Worm (Caenorhabditis elegans): ENCODE results near the gene eftu-2.
A peak's percentile ranks its signal among the peaks of the same experiment; 100 is the strongest.

The eftu-2 gene

DNA sequence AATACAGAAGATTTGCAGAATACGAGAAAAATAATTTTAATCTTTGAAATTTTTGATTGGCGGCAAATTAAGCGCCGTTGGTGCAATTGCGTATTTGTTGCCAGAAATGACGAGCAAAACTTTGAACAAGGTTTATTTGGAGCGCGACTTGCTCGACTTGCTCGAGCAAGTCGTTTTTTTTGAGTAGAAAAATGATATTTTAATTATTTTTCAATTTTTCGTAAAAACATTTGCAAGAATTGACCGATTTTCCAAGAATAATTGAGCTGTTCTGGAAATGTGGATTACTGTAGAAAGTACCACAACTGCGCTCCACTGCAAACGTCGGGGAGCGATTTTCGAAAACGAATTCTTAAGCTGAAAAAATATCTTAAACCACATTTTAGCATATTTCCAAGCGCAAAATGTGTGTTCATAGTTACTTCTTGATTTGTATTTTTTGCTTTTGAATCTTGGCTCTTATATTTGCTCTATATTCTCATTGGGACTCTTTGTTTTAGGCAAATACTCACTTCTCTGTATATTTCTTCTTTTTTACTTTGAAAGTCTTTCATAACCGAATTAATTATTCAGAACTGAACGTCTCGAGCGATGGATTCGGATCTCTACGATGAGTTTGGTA is at the start of gene eftu-2, which contains the start of gene gcna-1:
TSS of gene eftu-2 (plus strand) at position 572 of the 622 bp plus-strand sequence.
TSS of gene gcna-1 (minus strand) at position 96 of the 622 bp plus-strand sequence.
- peak; percentile 77 for TF ChIP-seq lin-38 (GFP tag; IDR thresholded peaks at IDR 0.05)
- peak in 1 of 2 experiments; percentile 92 for TF ChIP-seq lsy-2 (tag; optimal IDR thresholded peaks at IDR 0.05)
- TF ChIP-seq ZK546.5 (tag; optimal IDR thresholded peaks at IDR 0.05) = no peak
- peak; percentile 82 for TF ChIP-seq dpl-1 (GFP tag; optimal IDR thresholded peaks at IDR 0.05)
- TF ChIP-seq ceh-44 (GFP tag; IDR thresholded peaks at IDR 0.05) = no peak
- peak; percentile 3 for TF ChIP-seq rbr-2 (tag; optimal IDR thresholded peaks at IDR 0.05)

DNA sequence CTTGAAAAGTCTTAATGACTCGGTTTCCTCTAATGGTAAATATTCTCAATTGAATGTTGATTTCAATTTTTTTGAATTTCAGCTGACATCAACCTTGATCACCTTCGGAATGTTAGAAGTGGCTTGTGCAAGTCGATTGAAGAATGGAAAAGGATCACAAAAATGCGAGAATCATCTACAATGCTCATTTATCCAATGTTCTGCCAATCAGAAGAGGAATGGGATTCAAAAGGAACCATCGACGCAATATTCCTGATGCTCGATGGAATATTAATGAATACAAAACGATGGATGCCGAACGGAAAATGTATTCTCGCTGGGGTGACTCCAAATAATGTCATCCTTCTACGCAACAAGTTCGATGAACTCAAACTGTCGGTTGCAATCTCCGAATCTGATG is 47.8 kb upstream of the eftu-2 start:
- peak; percentile 96 for TF ChIP-seq aha-1 (tag)
- TF ChIP-seq gei-8 (GFP tag; optimal IDR thresholded peaks at IDR 0.05) = no peak

- TF ChIP-seq aly-2 (tag; optimal IDR thresholded peaks at IDR 0.05) (no peak), hlh-11 (tag; optimal IDR thresholded peaks at IDR 0.05) (peak; percentile 48), hlh-30 (tag; optimal IDR thresholded peaks at IDR 0.05; ENCODE audit: insufficient read depth) (peak; percentile 7), unc-62 (GFP tag; optimal IDR thresholded peaks at IDR 0.05 in 1 of 2) (peak in 1 of 2 experiments; percentile 63), unc-62 (tag; optimal IDR thresholded peaks at IDR 0.05) (no peak), mxl-3 (GFP tag; optimal IDR thresholded peaks at IDR 0.05) (peak; percentile 76), pqm-1 (tag; optimal IDR thresholded peaks at IDR 0.05) (peak; percentile 70), nhr-28 (tag; optimal IDR thresholded peaks at IDR 0.05) (peak; percentile 40), tag-97 (GFP tag; IDR thresholded peaks at IDR 0.05) (no peak), dve-1 (tag; optimal IDR thresholded peaks at IDR 0.05; ENCODE audit: insufficient read depth) (no peak), dmd-6 (GFP tag; IDR thresholded peaks at IDR 0.05) (peak; percentile 41; the same call in 1 of the 2 replicates)
Observed at ce11 chrIII:5964058-5964632, 45.2 kb upstream of the eftu-2 start.

ce11 chrIII:5965368-5965767 is 44.0 kb upstream of the eftu-2 start:
- no peak for TF ChIP-seq ceh-20 (GFP tag; IDR thresholded peaks at IDR 0.05)
- no peak for TF ChIP-seq egl-43 (GFP tag; IDR thresholded peaks at IDR 0.05)
- peak in 1 of 2 experiments; percentile 10 for TF ChIP-seq unc-62 (GFP tag; optimal IDR thresholded peaks at IDR 0.05 in 1 of 2)
- no peak for TF ChIP-seq unc-62 (tag; optimal IDR thresholded peaks at IDR 0.05)
- no peak for TF ChIP-seq zag-1 (tag; optimal IDR thresholded peaks at IDR 0.05)
- TF ChIP-seq skn-1 (tag; optimal IDR thresholded peaks at IDR 0.05) = no peak
- TF ChIP-seq zfp-2 (tag; optimal IDR thresholded peaks at IDR 0.05) = no peak
- TF ChIP-seq snpc-1.2 (GFP tag; IDR thresholded peaks at IDR 0.05) = no peak
- TF ChIP-seq daf-16 (GFP tag; optimal IDR thresholded peaks at IDR 0.05) = no peak
- TF ChIP-seq daf-16 (tag; optimal IDR thresholded peaks at IDR 0.05) = no peak
- no peak for TF ChIP-seq ceh-44 (GFP tag; IDR thresholded peaks at IDR 0.05)

DNA sequence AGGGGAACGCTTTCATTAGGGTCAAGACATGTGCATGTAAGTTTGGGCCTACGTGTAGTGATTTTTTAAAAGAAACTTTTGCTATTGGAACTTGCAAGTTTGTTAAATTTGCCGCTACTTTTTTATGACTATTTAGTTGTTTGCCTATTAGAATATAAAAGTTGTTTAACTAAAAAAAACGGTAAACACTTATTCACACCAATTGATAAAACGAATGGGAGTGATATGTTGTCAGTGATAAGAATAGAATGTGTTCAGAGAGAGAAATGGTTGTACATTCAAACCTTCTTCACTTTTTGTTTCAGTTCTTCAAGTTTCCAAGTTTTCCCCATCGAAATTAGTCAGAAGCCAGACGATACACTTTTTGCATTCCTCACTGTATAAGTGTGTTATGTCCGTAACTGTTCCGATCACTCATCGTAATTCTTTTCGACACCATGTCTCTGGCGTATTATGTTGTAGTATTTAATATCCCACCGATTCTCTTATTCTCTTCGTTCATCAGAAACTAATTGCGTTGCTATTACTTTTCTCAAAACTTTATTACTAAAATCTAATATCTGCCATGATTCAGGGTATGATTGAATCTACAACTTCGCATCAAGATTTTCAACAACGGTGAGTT is 43.4 kb upstream of the eftu-2 start, which contains the start of gene dct-6:
TSS of gene dct-6 (plus strand) at position 575 of the 625 bp plus-strand sequence.
- TF ChIP-seq lim-7 (GFP tag; IDR thresholded peaks at IDR 0.05) = no peak
- no peak for TF ChIP-seq cey-2 (tag; optimal IDR thresholded peaks at IDR 0.05; ENCODE audit: borderline replicate concordance, insufficient read depth)
- TF ChIP-seq mes-2 (tag; optimal IDR thresholded peaks at IDR 0.05; ENCODE audit: poor library complexity, severe bottlenecking) = no peak
- no peak for TF ChIP-seq nhr-41 (GFP tag; IDR thresholded peaks at IDR 0.05)
- no peak for TF ChIP-seq F49E8.2 (tag; optimal IDR thresholded peaks at IDR 0.05; ENCODE audit: borderline replicate concordance)
- no peak for TF ChIP-seq lin-38 (GFP tag; IDR thresholded peaks at IDR 0.05)
- TF ChIP-seq arid-1 (GFP tag; conservative IDR thresholded peaks at IDR 0.05) = no peak
- TF ChIP-seq fkh-10 (GFP tag; optimal IDR thresholded peaks at IDR 0.05) = no peak
- no peak for TF ChIP-seq unc-39 (tag; optimal IDR thresholded peaks at IDR 0.05)
- no peak for TF ChIP-seq nhr-237 (tag; optimal IDR thresholded peaks at IDR 0.05)
- peak; percentile 4 for TF ChIP-seq dve-1 (tag; optimal IDR thresholded peaks at IDR 0.05; ENCODE audit: insufficient read depth)
- TF ChIP-seq vab-7 (GFP tag; IDR thresholded peaks at IDR 0.05) = no peak
- TF ChIP-seq sdz-12 (GFP tag; optimal IDR thresholded peaks at IDR 0.05) = no peak
- TF ChIP-seq nhr-48 (tag; optimal IDR thresholded peaks at IDR 0.05) = no peak
- TF ChIP-seq nhr-25 (tag; optimal IDR thresholded peaks at IDR 0.05; ENCODE audit: borderline replicate concordance, insufficient read depth) = no peak
- TF ChIP-seq hlh-11 (tag; optimal IDR thresholded peaks at IDR 0.05) = peak; percentile 16
- TF ChIP-seq unc-62 (GFP tag; optimal IDR thresholded peaks at IDR 0.05 in 1 of 2) = peak in 1 of 2 experiments; percentile 51
- TF ChIP-seq unc-62 (tag; optimal IDR thresholded peaks at IDR 0.05) = no peak
- TF ChIP-seq gei-8 (GFP tag; optimal IDR thresholded peaks at IDR 0.05) = no peak
- no peak for TF ChIP-seq lin-39 (tag; optimal IDR thresholded peaks at IDR 0.05)
- TF ChIP-seq dmd-6 (GFP tag; IDR thresholded peaks at IDR 0.05) = peak; percentile 23; the same call in 1 of the 2 replicates

All from whole organism, L4 larva.